Worm (Caenorhabditis elegans): Measurements from ENCODE around the gene F37C4.8.

The F37C4.8 gene

ce11 chrIV:3867252-3867651 is 13.8 kb downstream of the F37C4.8 start, which contains the start of gene F37C4.4:
TSS of gene F37C4.4 (plus strand) at chrIV:3867309.
- no peak for TF ChIP-seq daf-12 (tag; optimal IDR thresholded peaks at IDR 0.05)
- TF ChIP-seq aha-1 (tag): peak; percentile 54
- peak in 1 of 2 experiments; percentile 36 for TF ChIP-seq unc-62 (GFP tag; optimal IDR thresholded peaks at IDR 0.05 in 1 of 2)
- TF ChIP-seq unc-62 (tag; optimal IDR thresholded peaks at IDR 0.05): no peak

- no peak for TF ChIP-seq lsy-2 (tag; optimal IDR thresholded peaks at IDR 0.05)
- TF ChIP-seq hlh-11 (tag; optimal IDR thresholded peaks at IDR 0.05): peak; percentile 50
- no peak for TF ChIP-seq nhr-77 (tag; optimal IDR thresholded peaks at IDR 0.05)
- TF ChIP-seq saeg-2 (GFP tag; IDR thresholded peaks at IDR 0.05): no peak
- peak; percentile 24; the same call in 1 of the 2 replicates for TF ChIP-seq dmd-6 (GFP tag; IDR thresholded peaks at IDR 0.05)
- TF ChIP-seq mdt-29 (GFP tag; IDR thresholded peaks at IDR 0.05): no peak
- peak; percentile 12 for TF ChIP-seq hlh-30 (tag; optimal IDR thresholded peaks at IDR 0.05; ENCODE audit: insufficient read depth)
- no peak for TF ChIP-seq daf-16 (GFP tag; optimal IDR thresholded peaks at IDR 0.05)
- TF ChIP-seq daf-16 (tag; optimal IDR thresholded peaks at IDR 0.05): peak; percentile 36
- peak; percentile 49 for TF ChIP-seq nhr-28 (tag; optimal IDR thresholded peaks at IDR 0.05)
- TF ChIP-seq zfp-3 (GFP tag; conservative IDR thresholded peaks at IDR 0.05): no peak
- TF ChIP-seq gei-8 (GFP tag; optimal IDR thresholded peaks at IDR 0.05): no peak
- TF ChIP-seq duxl-1 (tag; optimal IDR thresholded peaks at IDR 0.05; ENCODE audit: poor library complexity): no peak
- no peak for TF ChIP-seq nhr-10 (tag; optimal IDR thresholded peaks at IDR 0.05)
Observed at ce11 chrIV:3866018-3866417, 15.0 kb downstream of the F37C4.8 start.

- TF ChIP-seq spr-3 (GFP tag; optimal IDR thresholded peaks at IDR 0.05) (no peak), dmd-6 (GFP tag; IDR thresholded peaks at IDR 0.05) (no peak), aha-1 (tag) (peak; percentile 0)
Observed at ce11 chrIV:3864944-3865343, 16.1 kb downstream of the F37C4.8 start, which contains the start of gene aat-8. TSS of gene aat-8 (minus strand) at chrIV:3865044.

ce11 chrIV:3862948-3863347 is 18.1 kb downstream of the F37C4.8 start:
- TF ChIP-seq gei-8 (GFP tag; optimal IDR thresholded peaks at IDR 0.05) (no peak), aha-1 (tag) (peak; percentile 90)

ce11 chrIV:3860419-3860818 is 20.6 kb downstream of the F37C4.8 start:
- no peak for TF ChIP-seq nhr-28 (tag; optimal IDR thresholded peaks at IDR 0.05)
- TF ChIP-seq R02D3.7 (tag; optimal IDR thresholded peaks at IDR 0.05): no peak

- TF ChIP-seq set-16 (GFP tag; IDR thresholded peaks at IDR 0.05) (peak; percentile 70; the same call in 1 of the 2 replicates), dpl-1 (GFP tag; optimal IDR thresholded peaks at IDR 0.05) (no peak)
Observed at ce11 chrIV:3859552-3859951, 21.5 kb downstream of the F37C4.8 start.

- peak in 1 of 2 experiments; percentile 95 for TF ChIP-seq unc-62 (GFP tag; optimal IDR thresholded peaks at IDR 0.05 in 1 of 2)
- TF ChIP-seq unc-62 (tag; optimal IDR thresholded peaks at IDR 0.05): no peak
- no peak for TF ChIP-seq nhr-11 (tag; optimal IDR thresholded peaks at IDR 0.05)
Observed at ce11 chrIV:3857999-3858552, 22.9 kb downstream of the F37C4.8 start.

ce11 chrIV:3856190-3856589 is 24.8 kb downstream of the F37C4.8 start:
- TF ChIP-seq set-16 (GFP tag; IDR thresholded peaks at IDR 0.05): peak; percentile 25; the same call in 1 of the 2 replicates
- TF ChIP-seq F49E8.2 (tag; optimal IDR thresholded peaks at IDR 0.05; ENCODE audit: borderline replicate concordance): no peak
- TF ChIP-seq daf-8 (GFP tag; IDR thresholded peaks at IDR 0.05): no peak
- TF ChIP-seq arid-1 (GFP tag; conservative IDR thresholded peaks at IDR 0.05): no peak

Measured in whole organism, L4 larva.